Worm (Caenorhabditis elegans): Measurements from ENCODE around the gene fipr-19.

- TF ChIP-seq tbx-2 (tag; optimal IDR thresholded peaks at IDR 0.05): no peak
- TF ChIP-seq ceh-19 (GFP tag; optimal IDR thresholded peaks at IDR 0.05): no peak
- no peak for TF ChIP-seq F13H6.1 (tag; optimal IDR thresholded peaks at IDR 0.05)
- TF ChIP-seq pha-4 (tag; optimal IDR thresholded peaks at IDR 0.05): no peak
Measured at ce11 chrIII:7460018-7460417, 1.3 kb upstream of the fipr-19 start, which contains the start of gene mls-1.
